Worm (Caenorhabditis elegans) whole organism, L3 larva: ENCODE measurements around the gene fbxa-128.

Source experiments
- nhr-11 ChIP-seq: fragments of 150-350 bp; optimal IDR thresholded peaks from 2 replicates; lab custom pipeline; 2014; ENCODE audit warnings: missing biosample characterization, missing genetic modification characterization
- nhr-25 ChIP-seq: sonication (generic microtip); optimal IDR thresholded peaks from 2 replicates; lab custom pipeline; 2017; ENCODE audit warnings: missing biosample characterization, missing genetic modification characterization
- nhr-76 ChIP-seq: fragments of 150-350 bp; sonication (generic microtip); optimal IDR thresholded peaks from 5 replicates; lab custom pipeline; 2014; ENCODE audit warnings: missing biosample characterization, missing genetic modification characterization
- snpc-4 ChIP-seq: fragments of 150-350 bp; optimal IDR thresholded peaks from 2 replicates; lab custom pipeline; 2014; ENCODE audit warnings: missing biosample characterization, missing genetic modification characterization
- tbx-2 ChIP-seq: sonication (generic microtip); optimal IDR thresholded peaks from 2 replicates; lab custom pipeline; 2016; ENCODE audit warnings: mild to moderate bottlenecking, missing genetic modification characterization, missing compliant biosample characterization

- TF ChIP-seq nhr-76 (tag; lab: Kevin White, UChicago) (no peak), nhr-25 (no peak), tbx-2 (tag; lab: Kevin White, UChicago) (no peak), nhr-11 (tag; lab: Kevin White, UChicago) (no peak), snpc-4 (tag; lab: Kevin White, UChicago) (no peak)
Observed at ce11 chrIII:11175642-11176217, 36.8 kb upstream of the fbxa-128 start.
